Fruit fly (Drosophila melanogaster): Measurements from ENCODE around the gene CG11836.

CG11836 gene

dm6 chr3R:25070871-25071270 is at the start of gene CG11836:
CG11836 (plus strand) TSS chr3R:25071126.
- no peak for TF ChIP-seq CG1620 (GFP tag; optimal IDR thresholded peaks at IDR 0.05)
- no peak for TF ChIP-seq Crg-1 (GFP tag; optimal IDR thresholded peaks at IDR 0.05)
- TF ChIP-seq kay (GFP tag; ENCODE audit: borderline replicate concordance): no peak

dm6 chr3R:25023056-25023455 is 47.9 kb upstream of the CG11836 start, which contains the start of gene beta4GalT7:
beta4GalT7 (plus strand) TSS chr3R:25023256.
- TF ChIP-seq CG11617 (GFP tag; optimal IDR thresholded peaks at IDR 0.05): no peak
- TF ChIP-seq CG7101 (tag; optimal IDR thresholded peaks at IDR 0.05): no peak
- no peak for TF ChIP-seq CG12768 (GFP tag; optimal IDR thresholded peaks at IDR 0.05)
- no peak for TF ChIP-seq Clk (GFP tag; optimal IDR thresholded peaks at IDR 0.05)
- TF ChIP-seq kay (GFP tag; ENCODE audit: borderline replicate concordance): no peak
- no peak for TF ChIP-seq CG14711 (tag; optimal IDR thresholded peaks at IDR 0.05)
- no peak for TF ChIP-seq bab1 (GFP tag; optimal IDR thresholded peaks at IDR 0.05)
- TF ChIP-seq tj (GFP tag; optimal IDR thresholded peaks at IDR 0.05): no peak
- TF ChIP-seq cic (GFP tag; optimal IDR thresholded peaks at IDR 0.05): no peak
- no peak for TF ChIP-seq cnc (optimal IDR thresholded peaks at IDR 0.05)
- TF ChIP-seq Crg-1 (GFP tag; optimal IDR thresholded peaks at IDR 0.05): no peak
- no peak for TF ChIP-seq toe (GFP tag; optimal IDR thresholded peaks at IDR 0.05)
- no peak for TF ChIP-seq CG5204 (GFP tag; optimal IDR thresholded peaks at IDR 0.05)
- TF ChIP-seq CG7045 (GFP tag; optimal IDR thresholded peaks at IDR 0.05): no peak
- no peak for TF ChIP-seq pad (GFP tag; optimal IDR thresholded peaks at IDR 0.05)
- no peak for TF ChIP-seq Hr96 (GFP tag; optimal IDR thresholded peaks at IDR 0.05)
- no peak for TF ChIP-seq ovo (GFP tag; optimal IDR thresholded peaks at IDR 0.05)

DNA sequence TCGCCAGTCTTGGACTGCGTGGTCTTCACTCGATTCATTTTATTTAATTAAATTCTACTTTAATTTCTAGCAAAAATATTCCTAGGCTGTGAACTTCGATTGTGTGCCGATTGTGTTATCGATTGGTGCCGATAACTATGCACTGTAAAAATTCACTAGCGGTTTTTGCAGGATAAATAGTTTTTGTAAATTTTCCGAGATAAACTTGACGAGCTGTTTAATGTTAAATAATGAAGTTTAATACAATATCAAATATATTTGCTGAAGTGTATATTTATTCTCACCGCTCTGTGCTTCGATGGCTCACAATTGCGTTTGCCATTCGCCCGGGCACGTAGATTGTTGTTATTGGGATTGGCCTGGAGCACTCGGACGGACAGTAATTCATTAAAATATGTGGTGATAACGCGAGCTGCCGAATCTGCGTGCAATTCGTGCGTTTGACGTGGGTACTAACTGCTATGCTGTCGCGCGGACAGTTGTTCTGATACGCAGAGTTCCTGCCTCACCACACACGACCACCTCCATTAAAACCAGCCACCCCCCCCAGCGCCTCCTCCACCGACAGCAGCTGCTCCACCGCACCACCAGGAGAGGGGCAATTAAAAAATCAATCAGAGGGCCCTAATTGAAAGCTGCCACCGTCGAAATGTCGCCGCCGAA is 45.9 kb upstream of the CG11836 start, which contains the start of the genes EMC6 and Hr96:
TSS of gene EMC6 (minus strand) at position 123 of the 663 bp plus-strand sequence.
TSS of gene Hr96 (plus strand) at position 341 of the 663 bp plus-strand sequence.
- peak; percentile 92 for TF ChIP-seq CG7101 (tag; optimal IDR thresholded peaks at IDR 0.05)
- no peak for TF ChIP-seq toe (GFP tag; optimal IDR thresholded peaks at IDR 0.05)
- TF ChIP-seq CG7045 (GFP tag; optimal IDR thresholded peaks at IDR 0.05): peak; percentile 89
- TF ChIP-seq cnc (optimal IDR thresholded peaks at IDR 0.05): no peak
- no peak for TF ChIP-seq Hr96 (GFP tag; optimal IDR thresholded peaks at IDR 0.05)
- peak; percentile 83 for TF ChIP-seq CG14711 (tag; optimal IDR thresholded peaks at IDR 0.05)
- no peak for TF ChIP-seq kay (GFP tag; ENCODE audit: borderline replicate concordance)
- TF ChIP-seq CG11617 (GFP tag; optimal IDR thresholded peaks at IDR 0.05): peak; percentile 92
- peak; percentile 94 for TF ChIP-seq bab1 (GFP tag; optimal IDR thresholded peaks at IDR 0.05)
- TF ChIP-seq pad (GFP tag; optimal IDR thresholded peaks at IDR 0.05): peak; percentile 74
- TF ChIP-seq CG5204 (GFP tag; optimal IDR thresholded peaks at IDR 0.05): no peak
- peak; percentile 91 for TF ChIP-seq CG33017 (tag; optimal IDR thresholded peaks at IDR 0.05)
- TF ChIP-seq Mnt (GFP tag; optimal IDR thresholded peaks at IDR 0.05): peak; percentile 85
- peak; percentile 67 for TF ChIP-seq tj (GFP tag; optimal IDR thresholded peaks at IDR 0.05)
- peak; percentile 85 for TF ChIP-seq Clk (GFP tag; optimal IDR thresholded peaks at IDR 0.05)
- peak; percentile 93 for TF ChIP-seq CG1620 (GFP tag; optimal IDR thresholded peaks at IDR 0.05)
- TF ChIP-seq cic (GFP tag; optimal IDR thresholded peaks at IDR 0.05): peak; percentile 67
- TF ChIP-seq Crg-1 (GFP tag; optimal IDR thresholded peaks at IDR 0.05): peak; percentile 80
- TF ChIP-seq ovo (GFP tag; optimal IDR thresholded peaks at IDR 0.05): peak; percentile 65
- peak; percentile 88 for TF ChIP-seq CG12768 (GFP tag; optimal IDR thresholded peaks at IDR 0.05)

DNA sequence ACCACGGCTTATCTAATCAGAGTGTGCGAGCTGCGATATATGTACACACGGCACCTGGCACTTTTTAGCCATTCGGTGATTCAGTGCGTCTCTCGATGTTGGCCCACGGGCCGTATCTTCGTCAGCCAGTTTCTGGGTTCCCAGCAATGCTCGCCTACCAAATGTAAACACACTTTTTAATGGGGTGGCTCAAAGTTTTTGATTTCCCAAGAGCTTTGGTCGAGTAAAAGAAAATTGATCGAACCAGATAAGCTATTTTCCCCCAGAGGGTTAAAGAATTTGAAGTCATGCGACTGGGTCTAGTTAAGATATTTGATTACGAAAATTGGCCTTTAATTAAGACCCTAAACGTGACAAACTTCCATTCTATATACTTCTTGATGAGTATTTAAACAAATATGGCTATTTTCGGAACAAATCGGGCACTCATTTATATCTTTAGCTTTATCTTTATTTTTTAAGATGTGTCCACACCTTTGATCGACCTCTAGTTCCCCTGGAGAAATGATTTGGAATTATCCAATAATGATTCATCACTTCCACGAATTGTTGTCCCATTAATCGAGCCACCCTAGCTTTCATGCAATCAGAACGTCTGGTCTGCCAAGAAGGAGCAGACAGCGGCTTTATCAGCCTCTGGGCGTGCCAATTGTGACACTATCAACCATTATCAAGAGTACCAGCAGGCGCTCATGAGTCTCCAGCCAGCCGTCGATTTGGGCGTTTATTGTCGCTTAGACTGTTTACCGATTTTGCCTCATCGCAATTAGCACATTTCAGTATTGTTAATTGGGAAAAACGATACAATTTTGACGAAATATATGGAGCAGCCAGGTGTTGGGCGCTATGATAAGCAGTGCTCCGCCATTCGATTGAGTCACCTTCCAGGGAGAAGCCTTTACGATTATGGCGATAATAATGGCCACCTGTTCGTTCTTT is 43.4 kb upstream of the CG11836 start:
- TF ChIP-seq tj (GFP tag; optimal IDR thresholded peaks at IDR 0.05) (peak; percentile 10), CG7101 (tag; optimal IDR thresholded peaks at IDR 0.05) (peak; percentile 42), Mnt (GFP tag; optimal IDR thresholded peaks at IDR 0.05) (peak; percentile 34), kay (GFP tag; ENCODE audit: borderline replicate concordance) (peak; percentile 95), bab1 (GFP tag; optimal IDR thresholded peaks at IDR 0.05) (no peak), pad (GFP tag; optimal IDR thresholded peaks at IDR 0.05) (peak; percentile 41), CG11617 (GFP tag; optimal IDR thresholded peaks at IDR 0.05) (peak; percentile 74), CG12768 (GFP tag; optimal IDR thresholded peaks at IDR 0.05) (peak; percentile 40), CG7045 (GFP tag; optimal IDR thresholded peaks at IDR 0.05) (peak; percentile 28), CG14711 (tag; optimal IDR thresholded peaks at IDR 0.05) (peak; percentile 8), Hr96 (GFP tag; optimal IDR thresholded peaks at IDR 0.05) (no peak), cic (GFP tag; optimal IDR thresholded peaks at IDR 0.05) (no peak)

dm6 chr3R:25032686-25033085 is 38.2 kb upstream of the CG11836 start:
- TF ChIP-seq cnc (optimal IDR thresholded peaks at IDR 0.05) (peak in 1 of 2 experiments; percentile 56), CG33017 (tag; optimal IDR thresholded peaks at IDR 0.05) (no peak)

DNA sequence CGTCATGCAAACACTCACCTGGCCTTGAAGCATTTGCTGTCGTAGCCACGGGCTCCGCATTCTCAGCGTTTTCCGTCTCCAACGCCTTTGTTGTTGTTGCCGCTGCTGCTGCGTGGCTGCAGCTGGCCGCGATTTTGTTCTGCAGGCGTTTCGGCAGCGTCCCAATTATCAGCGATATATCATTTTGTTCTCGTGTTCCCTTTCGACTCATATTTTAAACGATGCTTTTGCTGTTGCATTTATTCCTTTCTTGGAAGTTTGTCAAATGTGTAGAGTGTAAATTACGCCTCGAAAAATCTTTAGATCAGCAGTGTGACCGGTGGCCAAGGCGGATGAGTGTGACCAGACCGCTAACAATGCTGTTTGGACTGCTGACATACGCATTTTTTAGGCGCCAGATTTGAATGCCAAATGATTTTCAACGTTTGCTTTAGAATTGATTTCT is 37.8 kb upstream of the CG11836 start, which contains the start of gene Smg6:
TSS of gene Smg6 (minus strand) at position 324 of the 445 bp plus-strand sequence.
- TF ChIP-seq tj (GFP tag; optimal IDR thresholded peaks at IDR 0.05) (peak; percentile 98), CG12768 (GFP tag; optimal IDR thresholded peaks at IDR 0.05) (no peak), Crg-1 (GFP tag; optimal IDR thresholded peaks at IDR 0.05) (no peak), toe (GFP tag; optimal IDR thresholded peaks at IDR 0.05) (no peak), Mnt (GFP tag; optimal IDR thresholded peaks at IDR 0.05) (peak; percentile 35), CG1620 (GFP tag; optimal IDR thresholded peaks at IDR 0.05) (no peak), bab1 (GFP tag; optimal IDR thresholded peaks at IDR 0.05) (peak; percentile 64), CG14711 (tag; optimal IDR thresholded peaks at IDR 0.05) (no peak), cic (GFP tag; optimal IDR thresholded peaks at IDR 0.05) (peak; percentile 39), CG11617 (GFP tag; optimal IDR thresholded peaks at IDR 0.05) (peak; percentile 31), CG33017 (tag; optimal IDR thresholded peaks at IDR 0.05) (no peak), pad (GFP tag; optimal IDR thresholded peaks at IDR 0.05) (no peak), cnc (optimal IDR thresholded peaks at IDR 0.05) (no peak), CG7045 (GFP tag; optimal IDR thresholded peaks at IDR 0.05) (no peak)
